Fruit fly (Drosophila melanogaster) whole organism, embryonic: ENCODE measurements around the gene Pde11.

Source experiments
- Aef1 ChIP-seq: fragments of 200-800 bp; sonication (Bioruptor generic); IDR thresholded peaks from 3 replicates; pipeline ENCODE4 v1.3.6; 2022; ENCODE audit warnings: missing biosample characterization, missing genetic modification characterization
- CG10274 ChIP-seq: fragments of 200-800 bp; sonication (Bioruptor generic); optimal IDR thresholded peaks from 3 replicates; lab custom pipeline; 2017; ENCODE audit warnings: missing biosample characterization, mild to moderate bottlenecking, missing genetic modification characterization
- CG1233 ChIP-seq: fragments of 200-800 bp; sonication (Bioruptor generic); optimal IDR thresholded peaks from 4 replicates; lab custom pipeline; 2018; ENCODE audit warnings: missing biosample characterization, mild to moderate bottlenecking, missing genetic modification characterization
- CG14050 ChIP-seq: fragments of 200-800 bp; sonication (Bioruptor generic); IDR thresholded peaks from 3 replicates; pipeline ENCODE4 v1.3.6; 2022; ENCODE audit warnings: missing biosample characterization, missing genetic modification characterization
- CG34376 ChIP-seq: fragments of 200-800 bp; sonication (Bioruptor generic); optimal IDR thresholded peaks from 2 replicates; lab custom pipeline; 2018; ENCODE audit warnings: missing biosample characterization, mild to moderate bottlenecking, missing genetic modification characterization
- CG3726 ChIP-seq: fragments of 200-800 bp; sonication (Bioruptor generic); IDR thresholded peaks from 3 replicates; pipeline ENCODE4, ENCODE4 v1.3.6; 2022; ENCODE audit warnings: missing biosample characterization, missing genetic modification characterization
- CG4282 ChIP-seq: fragments of 200-800 bp; sonication (Bioruptor generic); optimal IDR thresholded peaks from 2 replicates; lab custom pipeline; 2016; ENCODE audit warnings: missing biosample characterization, missing genetic modification characterization
- Fer1 ChIP-seq: fragments of 200-800 bp; sonication (Bioruptor generic); optimal IDR thresholded peaks from 2 replicates; lab custom pipeline; 2017; ENCODE audit warnings: missing biosample characterization, mild to moderate bottlenecking, missing genetic modification characterization
- GATAe ChIP-seq: fragments of 200-800 bp; sonication (Bioruptor generic); conservative IDR thresholded peaks from 2 replicates; pipeline ENCODE4 v1.3.6; 2022; ENCODE audit warnings: missing biosample characterization, missing genetic modification characterization
- H15 ChIP-seq: fragments of 200-800 bp; sonication (Bioruptor generic); IDR thresholded peaks from 3 replicates; pipeline ENCODE4 v1.3.6; 2022; ENCODE audit warnings: missing biosample characterization, missing genetic modification characterization
- HLH54F ChIP-seq: fragments of 200-800 bp; sonication (Bioruptor generic); optimal IDR thresholded peaks from 3 replicates; lab custom pipeline; 2016; ENCODE audit warnings: missing biosample characterization, missing genetic modification characterization
- HLHmδ ChIP-seq: fragments of 200-800 bp; sonication (Bioruptor generic); optimal IDR thresholded peaks from 2 replicates; lab custom pipeline; 2018; ENCODE audit warnings: missing biosample characterization, mild to moderate bottlenecking, missing genetic modification characterization, moderate library complexity
- HmgD ChIP-seq: fragments of 200-800 bp; sonication (Bioruptor generic); optimal IDR thresholded peaks from 3 replicates; lab custom pipeline; 2016; ENCODE audit warnings: missing biosample characterization, missing genetic modification characterization
- Hr78 ChIP-seq, 2 experiments: fragments of 200-800 bp in 1 of 2; fragments of >200 bp in 1 of 2; sonication (Bioruptor generic) in 1 of 2; optimal IDR thresholded peaks; 2 replicates each; lab custom pipeline; 2017 to 2019; ENCODE audit warnings: missing biosample characterization in 2 of 2, missing genetic modification characterization in 2 of 2, mild to moderate bottlenecking in 1 of 2, moderate library complexity in 1 of 2
- Mad ChIP-seq: fragments of 200-800 bp; sonication (Bioruptor generic); optimal IDR thresholded peaks from 2 replicates; lab custom pipeline; 2016; ENCODE audit warnings: missing biosample characterization, missing genetic modification characterization
- Med ChIP-seq: fragments of 200-800 bp; sonication (Bioruptor generic); peaks from one replicate; lab custom pipeline; 2016; ENCODE audit warnings: missing biosample characterization, missing genetic modification characterization, mild to moderate bottlenecking, inconsistent platforms, moderate library complexity
- NfI ChIP-seq: fragments of 200-800 bp; sonication (Bioruptor generic); optimal IDR thresholded peaks from 3 replicates; lab custom pipeline; 2018; ENCODE audit warnings: missing biosample characterization, mild to moderate bottlenecking, missing genetic modification characterization, moderate library complexity
- Pdp1 ChIP-seq, 2 experiments: fragments of 200-800 bp; sonication (Bioruptor generic); optimal IDR thresholded peaks; 3 replicates each; lab custom pipeline; 2016; ENCODE audit warnings: missing biosample characterization in 2 of 2, missing genetic modification characterization in 2 of 2, mild to moderate bottlenecking in 1 of 2, moderate library complexity in 1 of 2
- Ptx1 ChIP-seq: fragments of 200-800 bp; sonication (Bioruptor generic); IDR thresholded peaks from 2 replicates; pipeline ENCODE4 v1.3.6; 2022; ENCODE audit warnings: missing biosample characterization, missing genetic modification characterization
- Sox102F ChIP-seq: fragments of 200-800 bp; sonication (Bioruptor generic); optimal IDR thresholded peaks from 2 replicates; lab custom pipeline; 2018; ENCODE audit warnings: missing biosample characterization, mild to moderate bottlenecking, missing genetic modification characterization, moderate library complexity
- Xrp1 ChIP-seq: fragments of 200-800 bp; sonication (Bioruptor generic); IDR thresholded peaks from 2 replicates; pipeline ENCODE4 v1.3.6; 2022; ENCODE audit warnings: missing biosample characterization, missing genetic modification characterization
- cas ChIP-seq: fragments of 200-800 bp; sonication (Bioruptor generic); IDR thresholded peaks from 2 replicates; pipeline ENCODE4 v1.3.6; 2022; ENCODE audit warnings: missing biosample characterization, missing genetic modification characterization
- crp ChIP-seq, 2 experiments: fragments of 200-800 bp; sonication (Bioruptor generic); optimal IDR thresholded peaks; 2 replicates in 1 of 2; 3 replicates in 1 of 2; lab custom pipeline; 2017; ENCODE audit warnings: missing biosample characterization in 2 of 2, missing genetic modification characterization in 2 of 2, mild to moderate bottlenecking in 1 of 2, moderate library complexity in 1 of 2
- danr ChIP-seq: fragments of 200-800 bp; sonication (Bioruptor generic); IDR thresholded peaks from 2 replicates; pipeline ENCODE4 v1.3.6; 2022; ENCODE audit warnings: missing biosample characterization, missing genetic modification characterization
- dimm ChIP-seq: fragments of 200-800 bp; sonication (Bioruptor generic); IDR thresholded peaks from 2 replicates; pipeline ENCODE4 v1.3.6; 2022; ENCODE audit warnings: missing biosample characterization, missing genetic modification characterization
- exex ChIP-seq: fragments of 200-800 bp; sonication (Bioruptor generic); optimal IDR thresholded peaks from 4 replicates; lab custom pipeline; 2018; ENCODE audit warnings: missing biosample characterization, mild to moderate bottlenecking, missing genetic modification characterization, moderate library complexity
- fd3F ChIP-seq: fragments of 200-800 bp; sonication (Bioruptor generic); optimal IDR thresholded peaks from 2 replicates; lab custom pipeline; 2018; ENCODE audit warnings: missing biosample characterization, mild to moderate bottlenecking, missing genetic modification characterization, moderate library complexity
- gem ChIP-seq: fragments of 200-800 bp; sonication (Bioruptor generic); optimal IDR thresholded peaks from 2 replicates; lab custom pipeline; 2019; ENCODE audit warnings: missing biosample characterization, mild to moderate bottlenecking, missing genetic modification characterization, moderate library complexity
- jigr1 ChIP-seq: fragments of 200-800 bp; sonication (Bioruptor generic); IDR thresholded peaks from 3 replicates; pipeline ENCODE4 v1.3.6; 2022; ENCODE audit warnings: missing biosample characterization, missing genetic modification characterization
- kay ChIP-seq: fragments of 200-800 bp; sonication (Bioruptor generic); optimal IDR thresholded peaks from 2 replicates; lab custom pipeline; 2016; ENCODE audit warnings: missing biosample characterization, missing genetic modification characterization
- lab ChIP-seq: fragments of 200-800 bp; sonication (Bioruptor generic); optimal IDR thresholded peaks from 3 replicates; lab custom pipeline; 2017; ENCODE audit warnings: missing biosample characterization, missing genetic modification characterization, mild to moderate bottlenecking, moderate library complexity, missing genetic modification reagents
- mam ChIP-seq: fragments of 200-800 bp; sonication (Bioruptor generic); optimal IDR thresholded peaks from 3 replicates; lab custom pipeline; 2016; ENCODE audit warnings: missing biosample characterization, missing genetic modification characterization
- mirr ChIP-seq: fragments of 200-800 bp; sonication (Bioruptor generic); optimal IDR thresholded peaks from 3 replicates; lab custom pipeline; 2018; ENCODE audit warnings: missing biosample characterization, mild to moderate bottlenecking, missing genetic modification characterization
- pb ChIP-seq: fragments of 200-800 bp; sonication (Bioruptor generic); optimal IDR thresholded peaks from 3 replicates; lab custom pipeline; 2016; ENCODE audit warnings: missing biosample characterization, missing genetic modification characterization
- row ChIP-seq: fragments of 200-800 bp; sonication (Bioruptor generic); IDR thresholded peaks from 3 replicates; pipeline ENCODE4 v1.3.6; 2022; ENCODE audit warnings: missing biosample characterization, missing genetic modification characterization
- sd ChIP-seq: fragments of 200-800 bp; sonication (Bioruptor generic); optimal IDR thresholded peaks from 3 replicates; lab custom pipeline; 2018; ENCODE audit warnings: missing biosample characterization, mild to moderate bottlenecking, missing genetic modification characterization, moderate library complexity
- sens ChIP-seq: fragments of 200-800 bp; sonication (Bioruptor generic); peaks from one replicate; lab custom pipeline; 2016; ENCODE audit warnings: missing biosample characterization, missing genetic modification characterization
- sens-2 ChIP-seq: fragments of 200-800 bp; sonication (Bioruptor generic); IDR thresholded peaks from 2 replicates; pipeline ENCODE4 v1.3.6; 2022; ENCODE audit warnings: missing biosample characterization, missing genetic modification characterization
- sug ChIP-seq: fragments of 200-800 bp; optimal IDR thresholded peaks from 2 replicates; lab custom pipeline; 2019; ENCODE audit warnings: missing biosample characterization, mild to moderate bottlenecking, missing genetic modification characterization, moderate library complexity
- tin ChIP-seq: fragments of 200-800 bp; sonication (Bioruptor generic); optimal IDR thresholded peaks from 3 replicates; lab custom pipeline; 2016; ENCODE audit warnings: missing biosample characterization, missing genetic modification characterization
- vvl ChIP-seq: fragments of 200-800 bp; sonication (Bioruptor generic); IDR thresholded peaks from 2 replicates; pipeline ENCODE4 v1.3.6; 2022; ENCODE audit warnings: missing biosample characterization, missing genetic modification characterization
- wdn ChIP-seq: fragments of 200-800 bp; sonication (Bioruptor generic); IDR thresholded peaks from 2 replicates; pipeline ENCODE4 v1.3.6; 2022; ENCODE audit warnings: missing biosample characterization, missing genetic modification characterization
- z ChIP-seq: fragments of 200-800 bp; sonication (Bioruptor generic); IDR thresholded peaks from 3 replicates; pipeline ENCODE4 v1.3.6; 2022; ENCODE audit warnings: missing biosample characterization, missing genetic modification characterization

Gene Pde11

DNA sequence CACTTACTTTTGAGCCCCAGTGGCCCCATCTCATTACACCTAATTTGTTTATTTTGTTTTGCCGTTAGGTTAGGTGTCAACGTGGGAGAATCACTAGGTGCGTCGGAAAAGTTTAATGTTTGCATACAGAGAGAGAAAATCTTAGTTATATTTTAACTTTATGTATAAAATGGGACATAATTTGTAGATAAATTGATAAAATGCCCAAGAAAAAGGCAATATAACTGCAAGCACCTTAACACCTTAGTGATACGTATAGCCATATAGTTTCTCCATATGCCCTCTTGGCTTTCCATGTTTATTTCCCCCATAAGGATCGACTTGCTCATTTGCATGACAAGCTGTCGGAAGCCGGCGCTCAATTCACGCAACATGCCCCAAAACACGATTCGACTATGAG, 48.8 kb upstream of the Pde11 start:
- TF ChIP-seq Sox102F (GFP tag; lab: Kevin White, UChicago), result peak; percentile 6
- TF ChIP-seq sens (GFP tag; lab: Kevin White, UChicago), result peak; percentile 34
- TF ChIP-seq CG4282 (GFP tag; lab: Kevin White, UChicago), result no peak
- 0 out of 2 replicates have a peak, but pooled peaks have one; percentile 28 for TF ChIP-seq vvl (GFP tag; lab: Robert Waterston, UW)
- TF ChIP-seq wdn (GFP tag; lab: Robert Waterston, UW), result 0 out of 2 replicates have a peak, but pooled peaks have one; percentile 36
- TF ChIP-seq cas, result no peak
- 0 out of 3 replicates have a peak, but pooled peaks have one; percentile 16 for TF ChIP-seq CG3726
- TF ChIP-seq row (GFP tag; lab: Robert Waterston, UW), result peak; percentile 8; the same call in 1 of the 3 replicates
- no peak for TF ChIP-seq gem (tag; lab: Kevin White, UChicago)

DNA sequence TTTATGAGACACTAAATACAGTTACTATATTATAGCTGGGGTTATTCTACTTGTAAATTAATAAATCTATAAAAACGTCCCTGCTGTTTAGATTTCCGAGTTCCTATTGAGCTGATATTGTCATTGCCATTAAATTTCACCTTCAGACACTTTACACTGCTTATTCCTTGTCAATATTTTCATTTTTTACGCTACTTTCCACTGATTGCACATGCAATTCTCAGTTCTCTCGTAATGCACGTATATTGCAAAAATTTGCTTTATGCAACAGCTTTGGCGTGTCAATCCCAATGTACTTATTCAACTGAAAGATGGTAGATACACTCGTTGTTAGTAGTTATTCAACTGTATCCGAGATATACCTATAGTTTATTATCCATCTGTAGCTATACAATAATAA, 42.2 kb upstream of the Pde11 start:
- no peak for TF ChIP-seq jigr1
- no peak for TF ChIP-seq danr (GFP tag; lab: Robert Waterston, UW)
- TF ChIP-seq HLH54F, result no peak
- no peak for TF ChIP-seq CG4282 (GFP tag; lab: Kevin White, UChicago)
- no peak for TF ChIP-seq kay (GFP tag; lab: Kevin White, UChicago)
- no peak for TF ChIP-seq NfI (GFP tag; lab: Kevin White, UChicago)
- TF ChIP-seq H15, result no peak
- TF ChIP-seq CG1233, result no peak
- no peak for TF ChIP-seq tin (GFP tag; lab: Kevin White, UChicago)
- TF ChIP-seq Mad (GFP tag; lab: Kevin White, UChicago), result no peak
- TF ChIP-seq Ptx1 (GFP tag; lab: Robert Waterston, UW), result no peak

DNA sequence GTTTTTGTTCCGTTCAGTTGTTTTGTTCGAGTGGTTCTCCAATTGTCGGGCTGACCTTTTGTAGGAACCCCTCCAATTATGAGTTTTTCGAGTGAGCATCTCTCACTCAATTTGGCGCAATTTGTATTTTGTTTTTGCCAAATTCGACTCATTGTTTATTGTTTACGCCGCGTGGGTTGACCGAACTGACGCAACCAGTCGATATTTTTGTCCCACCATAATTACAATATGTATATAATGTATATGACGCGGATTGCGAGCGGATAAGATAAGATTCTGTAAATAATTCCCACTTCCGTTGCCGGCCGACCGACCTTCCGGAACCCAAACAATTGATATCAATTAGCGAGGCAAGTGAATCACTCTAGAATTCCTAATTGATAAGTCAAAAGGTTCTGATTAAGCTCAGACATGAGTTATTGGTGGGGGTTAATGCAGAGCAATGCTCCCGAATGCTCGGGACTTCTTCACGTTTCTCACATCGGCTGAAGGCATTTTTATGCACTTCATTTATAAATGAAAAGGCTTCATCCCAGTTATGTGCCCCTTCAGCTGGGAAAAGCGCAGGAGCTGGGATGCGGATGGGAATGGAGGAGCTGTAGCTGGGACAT, 40.6 kb upstream of the Pde11 start:
- TF ChIP-seq dimm (GFP tag; lab: Robert Waterston, UW) (no peak), mam (GFP tag; lab: Kevin White, UChicago) (no peak), z (GFP tag; lab: Robert Waterston, UW) (peak; percentile 53; the same call in 1 of the 3 replicates), Xrp1 (GFP tag; lab: Robert Waterston, UW) (no peak), GATAe (GFP tag; lab: Robert Waterston, UW) (peak; percentile 61), sens-2 (GFP tag; lab: Robert Waterston, UW) (no peak), HmgD (no peak), Pdp1 (GFP tag; optimal IDR thresholded peaks at IDR 0.05; lab: Kevin White, UChicago) (peak in 1 of 2 experiments; percentile 71), sens (GFP tag; lab: Kevin White, UChicago) (peak; percentile 63), sug (tag; lab: Kevin White, UChicago) (peak; percentile 19), exex (peak; percentile 84), HLHmδ (GFP tag; lab: Kevin White, UChicago) (no peak), fd3F (no peak), sd (tag; lab: Kevin White, UChicago) (peak; percentile 54), Hr78 (GFP tag; optimal IDR thresholded peaks at IDR 0.05; lab: Kevin White, UChicago) (no peak), Fer1 (GFP tag; lab: Kevin White, UChicago) (no peak), lab (GFP tag; lab: Kevin White, UChicago) (peak; percentile 33), CG10274 (GFP tag; lab: Kevin White, UChicago) (no peak), CG34376 (peak; percentile 44), pb (GFP tag; lab: Kevin White, UChicago) (no peak), Aef1 (no peak), Med (GFP tag; lab: Kevin White, UChicago) (peak; percentile 25), mirr (GFP tag; lab: Kevin White, UChicago) (peak; percentile 79), crp (GFP tag; optimal IDR thresholded peaks at IDR 0.05; lab: Kevin White, UChicago) (no peak), CG14050 (GFP tag; lab: Robert Waterston, UW) (no peak)
